Fruit fly (Drosophila melanogaster): ENCODE data around the gene Jasper.

Jasper gene

DNA sequence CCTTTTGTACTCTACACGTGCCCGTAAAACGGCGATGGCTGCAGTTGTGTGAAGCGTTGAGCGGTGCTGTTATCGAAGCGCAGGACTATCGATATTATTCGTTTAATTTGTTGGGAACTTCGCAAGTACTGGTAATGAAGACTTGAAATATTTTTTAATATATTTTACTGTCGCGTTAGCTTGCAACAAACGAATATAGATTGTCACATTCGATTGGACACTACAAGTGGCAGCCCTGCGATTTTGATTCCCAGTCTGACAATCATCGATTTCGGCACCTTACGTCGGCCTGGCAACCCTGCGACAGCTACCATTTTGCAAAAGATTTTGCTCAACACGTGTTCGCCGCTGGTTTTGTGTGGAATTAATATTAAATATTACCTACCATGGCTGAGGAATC is 47.7 kb upstream of the Jasper start, which contains the start of the genes Nlp and Nph (continued):
- peak; percentile 29 for TF ChIP-seq MESR4 (GFP tag; optimal IDR thresholded peaks at IDR 0.05)
- no peak for TF ChIP-seq BtbVII (GFP tag; optimal IDR thresholded peaks at IDR 0.05)
- peak; percentile 19 for TF ChIP-seq CG33213 (GFP tag; optimal IDR thresholded peaks at IDR 0.05)
- TF ChIP-seq BEAF-32 (GFP tag; optimal IDR thresholded peaks at IDR 0.05): peak; percentile 86
- peak; percentile 92 for TF ChIP-seq CG34224 (GFP tag; IDR thresholded peaks at IDR 0.05; ENCODE audit: partially characterized antibody)
- peak; percentile 63 for TF ChIP-seq CG10267 (tag; optimal IDR thresholded peaks at IDR 0.05)
- TF ChIP-seq CG12104 (GFP tag; optimal IDR thresholded peaks at IDR 0.05): no peak
- no peak for TF ChIP-seq CG8359 (GFP tag; optimal IDR thresholded peaks at IDR 0.05; ENCODE audit: borderline replicate concordance)
- TF ChIP-seq CG12155 (GFP tag; optimal IDR thresholded peaks at IDR 0.05): peak; percentile 47
- TF ChIP-seq nom (GFP tag; optimal IDR thresholded peaks at IDR 0.05): no peak
- TF ChIP-seq sr (GFP tag; IDR thresholded peaks at IDR 0.05): no peak
- peak; percentile 51; the same call in 1 of the 3 replicates for TF ChIP-seq CG34422 (GFP tag; IDR thresholded peaks at IDR 0.05)
- TF ChIP-seq CG17568 (GFP tag; optimal IDR thresholded peaks at IDR 0.05): no peak
- TF ChIP-seq phol (tag; optimal IDR thresholded peaks at IDR 0.05): peak; percentile 92
- no peak for TF ChIP-seq GATAe (GFP tag; conservative IDR thresholded peaks at IDR 0.05)
- TF ChIP-seq Aef1 (GFP tag; IDR thresholded peaks at IDR 0.05): no peak
- TF ChIP-seq HmgZ (tag; optimal IDR thresholded peaks at IDR 0.05): peak; percentile 69
- no peak for TF ChIP-seq CG7357 (GFP tag; IDR thresholded peaks at IDR 0.05)
- TF ChIP-seq pros (GFP tag; optimal IDR thresholded peaks at IDR 0.05): no peak
- no peak for TF ChIP-seq CG3065 (GFP tag; optimal IDR thresholded peaks at IDR 0.05)
- TF ChIP-seq Gsc (GFP tag; IDR thresholded peaks at IDR 0.05): no peak
- TF ChIP-seq CoRest (tag; optimal IDR thresholded peaks at IDR 0.05): peak; percentile 15
- TF ChIP-seq slp2 (GFP tag; optimal IDR thresholded peaks at IDR 0.05): no peak
- TF ChIP-seq CG13894 (tag; optimal IDR thresholded peaks at IDR 0.05): no peak
- TF ChIP-seq CG14667 (GFP tag; IDR thresholded peaks at IDR 0.05): no peak
- peak; percentile 94 for TF ChIP-seq sna (GFP tag; IDR thresholded peaks at IDR 0.05; ENCODE audit: partially characterized antibody)
- no peak for TF ChIP-seq Jarid2 (GFP tag; optimal IDR thresholded peaks at IDR 0.05)
- peak; percentile 80 for TF ChIP-seq sens (GFP tag)
- TF ChIP-seq sqz (GFP tag; optimal IDR thresholded peaks at IDR 0.05): no peak
- TF ChIP-seq CG15601 (tag; optimal IDR thresholded peaks at IDR 0.05): peak; percentile 5
- no peak for TF ChIP-seq Abd-B (GFP tag; optimal IDR thresholded peaks at IDR 0.05)
- no peak for TF ChIP-seq Antp (GFP tag; optimal IDR thresholded peaks at IDR 0.05)
- no peak for TF ChIP-seq CG11456 (GFP tag; IDR thresholded peaks at IDR 0.05)
- TF ChIP-seq zen2 (GFP tag; IDR thresholded peaks at IDR 0.05; ENCODE audit: partially characterized antibody): peak; percentile 85; the same call in 2 of the 3 replicates
- TF ChIP-seq CG30403 (GFP tag; optimal IDR thresholded peaks at IDR 0.05): peak; percentile 40
- no peak for TF ChIP-seq CG42726 (GFP tag; IDR thresholded peaks at IDR 0.05; ENCODE audit: partially characterized antibody)
- no peak for TF ChIP-seq croc (GFP tag; conservative IDR thresholded peaks at IDR 0.05)
- TF ChIP-seq CkIIα-i1 (GFP tag; IDR thresholded peaks at IDR 0.05): no peak
- no peak for TF ChIP-seq CG17802 (tag; optimal IDR thresholded peaks at IDR 0.05)
- TF ChIP-seq bcd (GFP tag; optimal IDR thresholded peaks at IDR 0.05): no peak
- TF ChIP-seq CG32772 (GFP tag; IDR thresholded peaks at IDR 0.05): no peak
- peak; percentile 26 for TF ChIP-seq gfzf (GFP tag; optimal IDR thresholded peaks at IDR 0.05)
- TF ChIP-seq crol (GFP tag; IDR thresholded peaks at IDR 0.05): no peak
- no peak for TF ChIP-seq Mrtf (GFP tag; IDR thresholded peaks at IDR 0.05)
- no peak for TF ChIP-seq pum (GFP tag; optimal IDR thresholded peaks at IDR 0.05)
- no peak for TF ChIP-seq Atf6 (GFP tag; IDR thresholded peaks at IDR 0.05)
- peak; percentile 70 for TF ChIP-seq inv (GFP tag; IDR thresholded peaks at IDR 0.05; ENCODE audit: partially characterized antibody)
- TF ChIP-seq Bdp1 (GFP tag; optimal IDR thresholded peaks at IDR 0.05): no peak
- no peak for TF ChIP-seq CG5180 (GFP tag; optimal IDR thresholded peaks at IDR 0.05)
- TF ChIP-seq HLH4C (GFP tag; IDR thresholded peaks at IDR 0.05; ENCODE audit: partially characterized antibody): peak; percentile 89
- no peak for TF ChIP-seq Lpt (GFP tag; optimal IDR thresholded peaks at IDR 0.05)
